Fruit fly (Drosophila melanogaster) whole organism, embryonic: ENCODE results near the gene CG43163.

Source experiments
- Asciz ChIP-seq: fragments of 200-800 bp; sonication (Bioruptor generic); optimal IDR thresholded peaks from 2 replicates; lab custom pipeline; 2017; ENCODE audit warnings: missing biosample characterization, mild to moderate bottlenecking, missing genetic modification characterization, missing genetic modification reagents
- C15 ChIP-seq: fragments of 200-800 bp; sonication (Bioruptor generic); IDR thresholded peaks from 3 replicates; pipeline ENCODE4 v1.3.6; 2022; ENCODE audit warnings: missing biosample characterization, missing genetic modification characterization
- CG10147 ChIP-seq: fragments of 200-800 bp; sonication (Bioruptor generic); optimal IDR thresholded peaks from 2 replicates; lab custom pipeline; 2019; ENCODE audit warnings: missing biosample characterization, mild to moderate bottlenecking, missing genetic modification characterization, moderate library complexity
- CG10209 ChIP-seq: fragments of 200-800 bp; sonication (Bioruptor generic); optimal IDR thresholded peaks from 3 replicates; lab custom pipeline; 2017; ENCODE audit warnings: missing biosample characterization, mild to moderate bottlenecking, missing genetic modification characterization, missing genetic modification reagents
- CG11398 ChIP-seq: fragments of 200-800 bp; sonication (Bioruptor generic); optimal IDR thresholded peaks from 2 replicates; lab custom pipeline; 2016; ENCODE audit warnings: missing biosample characterization, missing genetic modification characterization
- CG11504 ChIP-seq: fragments of 200-800 bp; sonication (Bioruptor generic); optimal IDR thresholded peaks from 3 replicates; lab custom pipeline; 2019; ENCODE audit warnings: missing biosample characterization, mild to moderate bottlenecking, missing genetic modification characterization, moderate library complexity
- CG13296 ChIP-seq: fragments of 200-800 bp; sonication (Bioruptor generic); optimal IDR thresholded peaks from 3 replicates; lab custom pipeline; 2018; ENCODE audit warnings: missing biosample characterization, mild to moderate bottlenecking, missing genetic modification characterization
- CG14050 ChIP-seq: fragments of 200-800 bp; sonication (Bioruptor generic); IDR thresholded peaks from 3 replicates; pipeline ENCODE4 v1.3.6; 2022; ENCODE audit warnings: missing biosample characterization, missing genetic modification characterization
- CG14667 ChIP-seq: fragments of 200-800 bp; sonication (Bioruptor generic); IDR thresholded peaks from 2 replicates; pipeline ENCODE4 v1.3.6; 2022; ENCODE audit warnings: missing biosample characterization, missing genetic modification characterization
- CG15514 ChIP-seq: fragments of 200-800 bp; sonication (Bioruptor generic); optimal IDR thresholded peaks from 3 replicates; lab custom pipeline; 2017; ENCODE audit warnings: missing biosample characterization, missing genetic modification characterization, mild to moderate bottlenecking, moderate library complexity, missing genetic modification reagents
- CG16779 ChIP-seq: fragments of 200-800 bp; sonication (Bioruptor generic); IDR thresholded peaks from 2 replicates; pipeline ENCODE4 v1.3.6; 2022; ENCODE audit warnings: missing biosample characterization, missing genetic modification characterization
- CG18262 ChIP-seq: fragments of 200-800 bp; optimal IDR thresholded peaks from 3 replicates; lab custom pipeline; 2019; ENCODE audit warnings: missing biosample characterization, mild to moderate bottlenecking, missing genetic modification characterization, moderate library complexity
- CG1832 ChIP-seq: fragments of 200-800 bp; sonication (Bioruptor generic); optimal IDR thresholded peaks from 2 replicates; lab custom pipeline; 2017; ENCODE audit warnings: missing biosample characterization, mild to moderate bottlenecking, missing genetic modification characterization, inconsistent platforms
- CG2116 ChIP-seq: fragments of 200-800 bp; sonication (Bioruptor generic); optimal IDR thresholded peaks from 3 replicates; lab custom pipeline; 2018; ENCODE audit warnings: missing biosample characterization, mild to moderate bottlenecking, missing genetic modification characterization
- CG3065 ChIP-seq: fragments of 200-800 bp; sonication (Bioruptor generic); optimal IDR thresholded peaks from 2 replicates; lab custom pipeline; 2016; ENCODE audit warnings: missing biosample characterization, missing genetic modification characterization
- CG42726 ChIP-seq: fragments of 200-800 bp; sonication (Bioruptor generic); IDR thresholded peaks from 2 replicates; pipeline ENCODE4 v1.3.6; 2022; ENCODE audit warnings: missing biosample characterization, missing genetic modification characterization; ENCODE audit not compliant: partially characterized antibody
- CG5180 ChIP-seq: fragments of 200-800 bp; sonication (Bioruptor generic); optimal IDR thresholded peaks from 3 replicates; lab custom pipeline; 2017; ENCODE audit warnings: missing biosample characterization, missing genetic modification characterization, mild to moderate bottlenecking, moderate library complexity, missing genetic modification reagents
- CG6765 ChIP-seq: fragments of 200-800 bp; sonication (Bioruptor generic); optimal IDR thresholded peaks from 3 replicates; lab custom pipeline; 2017; ENCODE audit warnings: missing biosample characterization, mild to moderate bottlenecking, missing genetic modification characterization
- CG6813 ChIP-seq: fragments of 200-800 bp; sonication (Bioruptor generic); optimal IDR thresholded peaks from 2 replicates; lab custom pipeline; 2017; ENCODE audit warnings: missing biosample characterization, missing genetic modification characterization, mild to moderate bottlenecking, moderate library complexity, missing genetic modification reagents
- CG7928 ChIP-seq: fragments of 200-800 bp; sonication (Bioruptor generic); optimal IDR thresholded peaks from 2 replicates; lab custom pipeline; 2017; ENCODE audit warnings: missing biosample characterization, mild to moderate bottlenecking, missing genetic modification characterization
- CG8388 ChIP-seq: fragments of 200-800 bp; sonication (Bioruptor generic); optimal IDR thresholded peaks from 2 replicates; lab custom pipeline; 2019; ENCODE audit warnings: missing biosample characterization, mild to moderate bottlenecking, missing genetic modification characterization, moderate library complexity
- CG9876 ChIP-seq: fragments of 200-800 bp; sonication (Bioruptor generic); optimal IDR thresholded peaks from 2 replicates; lab custom pipeline; 2016; ENCODE audit warnings: missing biosample characterization, missing genetic modification characterization
- CHES-1-like ChIP-seq: fragments of 200-800 bp; sonication (Bioruptor generic); optimal IDR thresholded peaks from 2 replicates; lab custom pipeline; 2016; ENCODE audit warnings: missing biosample characterization, missing genetic modification characterization
- CTCF ChIP-seq: fragments of 200-800 bp; sonication (Bioruptor generic); optimal IDR thresholded peaks from 2 replicates; lab custom pipeline; 2017; ENCODE audit warnings: missing biosample characterization, mild to moderate bottlenecking, missing genetic modification characterization, moderate library complexity
- D ChIP-seq, 2 experiments: fragments of 200-800 bp in 1 of 2; fragments of >200 bp in 1 of 2; sonication (Bioruptor generic) in 1 of 2; optimal IDR thresholded peaks; 2 replicates in 1 of 2; 3 replicates in 1 of 2; lab custom pipeline; 2017; ENCODE audit warnings: mild to moderate bottlenecking in 1 of 2, missing biosample characterization in 1 of 2, missing genetic modification characterization in 1 of 2, missing genetic modification reagents in 1 of 2
- E2f2 ChIP-seq: fragments of 200-800 bp; sonication (Bioruptor generic); IDR thresholded peaks from 2 replicates; pipeline ENCODE4 v1.3.6; 2022; ENCODE audit warnings: missing biosample characterization, missing genetic modification characterization
- Ets97D ChIP-seq: fragments of 200-800 bp; sonication (Bioruptor generic); optimal IDR thresholded peaks from 3 replicates; lab custom pipeline; 2016; ENCODE audit warnings: missing biosample characterization, missing genetic modification characterization
- Opbp ChIP-seq: fragments of 200-800 bp; sonication (Bioruptor generic); IDR thresholded peaks from 3 replicates; pipeline ENCODE4 v1.3.6; 2022; ENCODE audit warnings: missing biosample characterization, missing genetic modification characterization; ENCODE audit not compliant: partially characterized antibody
- Rfx ChIP-seq: fragments of 200-800 bp; sonication (Bioruptor generic); IDR thresholded peaks from 2 replicates; pipeline ENCODE4 v1.3.6; 2022; ENCODE audit warnings: missing biosample characterization, missing genetic modification characterization
- Sin3A ChIP-seq: fragments of >200 bp; optimal IDR thresholded peaks from 2 replicates; lab custom pipeline; 2018
- Six4 ChIP-seq: fragments of 200-800 bp; sonication (Bioruptor generic); optimal IDR thresholded peaks from 2 replicates; lab custom pipeline; 2016; ENCODE audit warnings: missing biosample characterization, missing genetic modification characterization
- Sry-δ ChIP-seq: fragments of 200-800 bp; sonication (Bioruptor generic); optimal IDR thresholded peaks from 2 replicates; lab custom pipeline; 2016; ENCODE audit warnings: missing biosample characterization, missing genetic modification characterization
- Xbp1 ChIP-seq: fragments of 200-800 bp; sonication (Bioruptor generic); optimal IDR thresholded peaks from 3 replicates; lab custom pipeline; 2016; ENCODE audit warnings: missing biosample characterization, mild to moderate bottlenecking, missing genetic modification characterization
- az2 ChIP-seq: fragments of 200-800 bp; sonication (Bioruptor generic); optimal IDR thresholded peaks from 3 replicates; lab custom pipeline; 2016; ENCODE audit warnings: missing biosample characterization, missing genetic modification characterization
- cad ChIP-seq: fragments of >200 bp; optimal IDR thresholded peaks from 2 replicates; lab custom pipeline; 2017; ENCODE audit warnings: missing biosample characterization, missing genetic modification characterization
- ci ChIP-seq: fragments of 200-800 bp; sonication (Bioruptor generic); IDR thresholded peaks from 3 replicates; pipeline ENCODE4 v1.3.6; 2022; ENCODE audit warnings: missing biosample characterization, missing genetic modification characterization
- crol ChIP-seq: fragments of 200-800 bp; sonication (Bioruptor generic); IDR thresholded peaks from 2 replicates; pipeline ENCODE4 v1.3.6; 2022; ENCODE audit warnings: missing biosample characterization, missing genetic modification characterization
- dan ChIP-seq: fragments of 200-800 bp; sonication (Bioruptor generic); IDR thresholded peaks from 2 replicates; pipeline ENCODE4 v1.3.6; 2022; ENCODE audit warnings: missing biosample characterization, missing genetic modification characterization
- dati ChIP-seq: fragments of 200-800 bp; sonication (Bioruptor generic); IDR thresholded peaks from 2 replicates; pipeline ENCODE4 v1.3.6; 2022; ENCODE audit warnings: missing biosample characterization, missing genetic modification characterization
- ewg ChIP-seq: fragments of 200-800 bp; sonication (Bioruptor generic); optimal IDR thresholded peaks from 3 replicates; lab custom pipeline; 2017; ENCODE audit warnings: mild to moderate bottlenecking, missing biosample characterization, missing genetic modification reagents, missing genetic modification characterization
- grau ChIP-seq: fragments of 200-800 bp; optimal IDR thresholded peaks from 3 replicates; lab custom pipeline; 2019; ENCODE audit warnings: missing biosample characterization, mild to moderate bottlenecking, missing genetic modification characterization, moderate library complexity
- gro ChIP-seq: fragments of 200-800 bp; sonication (Bioruptor generic); optimal IDR thresholded peaks from 2 replicates; lab custom pipeline; 2016; ENCODE audit warnings: missing biosample characterization, missing genetic modification characterization
- hth ChIP-seq: fragments of >200 bp; optimal IDR thresholded peaks from 2 replicates; lab custom pipeline; 2017; ENCODE audit warnings: inconsistent platforms
- nmo ChIP-seq: fragments of 200-800 bp; sonication (Bioruptor generic); optimal IDR thresholded peaks from 2 replicates; lab custom pipeline; 2018; ENCODE audit warnings: missing biosample characterization, mild to moderate bottlenecking, missing genetic modification characterization, moderate library complexity
- oc ChIP-seq: fragments of 200-800 bp; sonication (Bioruptor generic); optimal IDR thresholded peaks from 2 replicates; lab custom pipeline; 2018; ENCODE audit warnings: missing biosample characterization, mild to moderate bottlenecking, missing genetic modification characterization, moderate library complexity
- pb ChIP-seq: fragments of 200-800 bp; sonication (Bioruptor generic); optimal IDR thresholded peaks from 3 replicates; lab custom pipeline; 2016; ENCODE audit warnings: missing biosample characterization, missing genetic modification characterization
- pum ChIP-seq: fragments of 200-800 bp; sonication (Bioruptor generic); optimal IDR thresholded peaks from 2 replicates; lab custom pipeline; 2016; ENCODE audit warnings: missing biosample characterization, missing genetic modification characterization
- rib ChIP-seq: fragments of 200-800 bp; sonication (Bioruptor generic); IDR thresholded peaks from 2 replicates; pipeline ENCODE4 v1.3.6; 2022; ENCODE audit warnings: missing biosample characterization, missing genetic modification characterization
- run ChIP-seq: fragments of 200-800 bp; sonication (Bioruptor generic); optimal IDR thresholded peaks from 3 replicates; lab custom pipeline; 2018; ENCODE audit warnings: missing biosample characterization, mild to moderate bottlenecking, missing genetic modification characterization
- sens-2 ChIP-seq: fragments of 200-800 bp; sonication (Bioruptor generic); IDR thresholded peaks from 2 replicates; pipeline ENCODE4 v1.3.6; 2022; ENCODE audit warnings: missing biosample characterization, missing genetic modification characterization
- vvl ChIP-seq: fragments of 200-800 bp; sonication (Bioruptor generic); IDR thresholded peaks from 2 replicates; pipeline ENCODE4 v1.3.6; 2022; ENCODE audit warnings: missing biosample characterization, missing genetic modification characterization

Gene CG43163

dm6 chr3L:8449202-8449799 is 57.6 kb downstream of the CG43163 start, which contains the start of gene CG6983 (continued):
- no peak for TF ChIP-seq CG10147
- no peak for TF ChIP-seq CG11504
- no peak for TF ChIP-seq CG11398 (GFP tag; lab: Kevin White, UChicago)
- peak; percentile 62; the same call in 1 of the 2 replicates for TF ChIP-seq E2f2 (GFP tag; lab: Robert Waterston, UW)
- no peak for TF ChIP-seq grau
- TF ChIP-seq CG1832 (GFP tag; lab: Kevin White, UChicago), result no peak
- TF ChIP-seq Rfx (GFP tag; lab: Robert Waterston, UW), result peak; percentile 34; the same call in 1 of the 2 replicates
- TF ChIP-seq CG16779 (GFP tag; lab: Robert Waterston, UW), result no peak
- TF ChIP-seq CG2116, result peak; percentile 66
- TF ChIP-seq CG14667 (GFP tag; lab: Robert Waterston, UW), result no peak
- TF ChIP-seq CG9876 (GFP tag; lab: Kevin White, UChicago), result no peak
- no peak for TF ChIP-seq az2 (GFP tag; lab: Kevin White, UChicago)
- peak; percentile 94 for TF ChIP-seq Sry-δ
- no peak for TF ChIP-seq C15 (GFP tag; lab: Robert Waterston, UW)
- TF ChIP-seq CG18262 (tag; lab: Kevin White, UChicago), result no peak
- TF ChIP-seq Asciz (GFP tag; lab: Kevin White, UChicago), result no peak
- peak; percentile 77; the same call in 2 of the 3 replicates for TF ChIP-seq ci
- TF ChIP-seq pum (GFP tag; lab: Kevin White, UChicago), result no peak
- TF ChIP-seq ewg (GFP tag; lab: Kevin White, UChicago), result peak; percentile 8
- TF ChIP-seq D (optimal IDR thresholded peaks at IDR 0.05; lab: Kevin White, UChicago), result no peak
- TF ChIP-seq D (GFP tag; optimal IDR thresholded peaks at IDR 0.05; lab: Kevin White, UChicago), result no peak
- no peak for TF ChIP-seq CG14050 (GFP tag; lab: Robert Waterston, UW)
- no peak for TF ChIP-seq CG6765 (GFP tag; lab: Kevin White, UChicago)
- TF ChIP-seq Sin3A, result no peak
- TF ChIP-seq CTCF (GFP tag; lab: Kevin White, UChicago), result peak; percentile 96
- TF ChIP-seq CG7928, result no peak
- TF ChIP-seq pb, result no peak
- no peak for TF ChIP-seq oc (tag; lab: Kevin White, UChicago)
- TF ChIP-seq Six4 (GFP tag; lab: Kevin White, UChicago), result no peak
- TF ChIP-seq CG3065 (GFP tag; lab: Kevin White, UChicago), result no peak
- TF ChIP-seq sens-2 (GFP tag; lab: Robert Waterston, UW), result no peak
- no peak for TF ChIP-seq CG8388 (GFP tag; lab: Kevin White, UChicago)
- peak; percentile 15 for TF ChIP-seq CG13296 (GFP tag; lab: Kevin White, UChicago)
- TF ChIP-seq dati (GFP tag; lab: Robert Waterston, UW), result no peak
- 0 out of 2 replicates have a peak, but pooled peaks have one; percentile 6 for TF ChIP-seq vvl (GFP tag; lab: Robert Waterston, UW)
- no peak for TF ChIP-seq CG6813 (GFP tag; lab: Kevin White, UChicago)
- no peak for TF ChIP-seq cad (GFP tag; lab: Kevin White, UChicago)
- TF ChIP-seq CG42726 (GFP tag; lab: Robert Waterston, UW), result peak; percentile 72
- no peak for TF ChIP-seq Xbp1 (GFP tag; lab: Kevin White, UChicago)
- no peak for TF ChIP-seq crol (GFP tag; lab: Robert Waterston, UW)
- TF ChIP-seq nmo (GFP tag; lab: Kevin White, UChicago), result no peak
- no peak for TF ChIP-seq dan (GFP tag; lab: Robert Waterston, UW)
- TF ChIP-seq rib (GFP tag; lab: Robert Waterston, UW), result no peak
- TF ChIP-seq Ets97D (GFP tag; lab: Kevin White, UChicago), result no peak
- TF ChIP-seq CG15514, result peak; percentile 3
- no peak for TF ChIP-seq CHES-1-like
- peak; percentile 88 for TF ChIP-seq Opbp (GFP tag; lab: Robert Waterston, UW)
- no peak for TF ChIP-seq CG10209
- no peak for TF ChIP-seq CG5180
- no peak for TF ChIP-seq run
- TF ChIP-seq gro (GFP tag; lab: Kevin White, UChicago), result no peak
- TF ChIP-seq hth (lab: Kevin White, UChicago), result no peak
